Fruit fly (Drosophila melanogaster) whole organism, prepupa: ENCODE results near the gene tkv.

ENCODE experiments used
- Blimp-1 ChIP-seq: fragments of 200-800 bp; sonication (Bioruptor generic); optimal IDR thresholded peaks from 3 replicates; lab custom pipeline; 2017; ENCODE audit warnings: missing biosample characterization, missing genetic modification characterization, mild to moderate bottlenecking, moderate library complexity, missing genetic modification reagents
- CG10631 ChIP-seq: fragments of 200-800 bp; sonication (Bioruptor generic); optimal IDR thresholded peaks from 2 replicates; lab custom pipeline; 2016; ENCODE audit warnings: missing biosample characterization, missing genetic modification characterization
- CG10669 ChIP-seq: fragments of 200-800 bp; sonication (Bioruptor generic); optimal IDR thresholded peaks from 3 replicates; lab custom pipeline; 2018; ENCODE audit warnings: missing biosample characterization, mild to moderate bottlenecking, missing genetic modification characterization, moderate library complexity
- CG11294 ChIP-seq: fragments of 200-800 bp; sonication (Bioruptor generic); IDR thresholded peaks from 2 replicates; pipeline ENCODE4 v1.3.6; 2022; ENCODE audit warnings: missing biosample characterization, missing genetic modification characterization
- CG11762 ChIP-seq: fragments of 200-800 bp; sonication (Bioruptor generic); optimal IDR thresholded peaks from 3 replicates; lab custom pipeline; 2016; ENCODE audit warnings: missing biosample characterization, missing genetic modification characterization; ENCODE audit not compliant: insufficient read depth
- CG11902 ChIP-seq: fragments of 200-800 bp; sonication (Bioruptor generic); optimal IDR thresholded peaks from 3 replicates; lab custom pipeline; 2016; ENCODE audit warnings: missing biosample characterization, missing genetic modification characterization
- CG15336 ChIP-seq: fragments of 200-800 bp; sonication (Bioruptor generic); IDR thresholded peaks from 2 replicates; pipeline ENCODE4 v1.3.6; 2022; ENCODE audit warnings: missing biosample characterization, missing genetic modification characterization
- CG1621 ChIP-seq: fragments of 200-800 bp; sonication (Bioruptor generic); optimal IDR thresholded peaks from 3 replicates; lab custom pipeline; 2018; ENCODE audit warnings: missing biosample characterization, mild to moderate bottlenecking, missing genetic modification characterization
- CG16779 ChIP-seq: fragments of 200-800 bp; sonication (Bioruptor generic); optimal IDR thresholded peaks from 3 replicates; lab custom pipeline; 2017; ENCODE audit warnings: missing biosample characterization, mild to moderate bottlenecking, missing genetic modification characterization
- CG3032 ChIP-seq: fragments of 200-800 bp; optimal IDR thresholded peaks from 2 replicates; lab custom pipeline; 2019; ENCODE audit warnings: missing biosample characterization, mild to moderate bottlenecking, missing genetic modification characterization, moderate library complexity
- CG31627 ChIP-seq: fragments of 200-800 bp; sonication (Bioruptor generic); optimal IDR thresholded peaks from 3 replicates; lab custom pipeline; 2016; ENCODE audit warnings: missing biosample characterization, missing genetic modification characterization
- CG34406 ChIP-seq: fragments of 200-800 bp; sonication (Bioruptor generic); optimal IDR thresholded peaks from 3 replicates; lab custom pipeline; 2016; ENCODE audit warnings: missing biosample characterization, missing genetic modification characterization
- CG4318 ChIP-seq: fragments of 200-800 bp; sonication (Bioruptor generic); optimal IDR thresholded peaks from 3 replicates; lab custom pipeline; 2017; ENCODE audit warnings: missing biosample characterization, mild to moderate bottlenecking, missing genetic modification characterization
- CG6163 ChIP-seq: fragments of 200-800 bp; sonication (Bioruptor generic); IDR thresholded peaks from 3 replicates; pipeline ENCODE4 v1.3.6; 2022; ENCODE audit warnings: missing biosample characterization, missing genetic modification characterization
- CG6276 ChIP-seq: fragments of 200-800 bp; sonication (Bioruptor generic); optimal IDR thresholded peaks from 2 replicates; lab custom pipeline; 2017; ENCODE audit warnings: missing biosample characterization, mild to moderate bottlenecking, missing genetic modification characterization
- CG6792 ChIP-seq: fragments of 200-800 bp; sonication (Bioruptor generic); optimal IDR thresholded peaks from 3 replicates; lab custom pipeline; 2016; ENCODE audit warnings: missing biosample characterization, missing genetic modification characterization
- CG6808 ChIP-seq: fragments of 200-800 bp; sonication (Bioruptor generic); optimal IDR thresholded peaks from 3 replicates; lab custom pipeline; 2017; ENCODE audit warnings: missing biosample characterization, missing genetic modification characterization, mild to moderate bottlenecking, moderate library complexity, missing genetic modification reagents
- CG6854 ChIP-seq: fragments of 200-800 bp; sonication (Bioruptor generic); optimal IDR thresholded peaks from 2 replicates; lab custom pipeline; 2017; ENCODE audit warnings: missing biosample characterization, mild to moderate bottlenecking, missing genetic modification characterization
- CG7368 ChIP-seq: fragments of 200-800 bp; sonication (Bioruptor generic); optimal IDR thresholded peaks from 3 replicates; lab custom pipeline; 2016; ENCODE audit warnings: missing biosample characterization, missing genetic modification characterization
- CG8119 ChIP-seq: fragments of 200-800 bp; sonication (Bioruptor generic); IDR thresholded peaks from 3 replicates; pipeline ENCODE4 v1.3.6; 2022; ENCODE audit warnings: missing biosample characterization, missing genetic modification characterization
- CG9139 ChIP-seq: fragments of 200-800 bp; sonication (Bioruptor generic); optimal IDR thresholded peaks from 3 replicates; lab custom pipeline; 2017; ENCODE audit warnings: missing biosample characterization, mild to moderate bottlenecking, missing genetic modification characterization
- Eip75B ChIP-seq: fragments of 200-800 bp; sonication (Bioruptor generic); optimal IDR thresholded peaks from 3 replicates; lab custom pipeline; 2016; ENCODE audit warnings: missing biosample characterization, missing genetic modification characterization
- Eip78C ChIP-seq: fragments of 200-800 bp; sonication (Bioruptor generic); peaks from one replicate; lab custom pipeline; 2016; ENCODE audit warnings: missing biosample characterization, missing genetic modification characterization
- Eip93F ChIP-seq: fragments of 200-800 bp; sonication (Bioruptor generic); optimal IDR thresholded peaks from 2 replicates; lab custom pipeline; 2016; ENCODE audit warnings: missing biosample characterization, mild to moderate bottlenecking, missing genetic modification characterization
- Ets21C ChIP-seq: fragments of 200-800 bp; sonication (Bioruptor generic); optimal IDR thresholded peaks from 3 replicates; lab custom pipeline; 2016; ENCODE audit warnings: missing biosample characterization, missing genetic modification characterization
- Ets96B ChIP-seq: fragments of 200-800 bp; optimal IDR thresholded peaks from 2 replicates; lab custom pipeline; 2019; ENCODE audit warnings: missing biosample characterization, mild to moderate bottlenecking, missing genetic modification characterization, moderate library complexity
- Gug ChIP-seq: fragments of 200-800 bp; sonication (Bioruptor generic); IDR thresholded peaks from 2 replicates; pipeline ENCODE4 v1.3.6; 2022; ENCODE audit warnings: missing biosample characterization, missing genetic modification characterization
- Hr38 ChIP-seq: sonication (Bioruptor generic); optimal IDR thresholded peaks from 2 replicates; lab custom pipeline; 2016; ENCODE audit warnings: missing biosample characterization, missing genetic modification characterization
- Hr39 ChIP-seq: fragments of 200-800 bp; sonication (Bioruptor generic); optimal IDR thresholded peaks from 2 replicates; lab custom pipeline; 2016; ENCODE audit warnings: missing biosample characterization, missing genetic modification characterization
- Lpt ChIP-seq: fragments of 200-800 bp; sonication (Bioruptor generic); optimal IDR thresholded peaks from 3 replicates; lab custom pipeline; 2016; ENCODE audit warnings: missing biosample characterization, missing genetic modification characterization
- Met ChIP-seq: fragments of 200-800 bp; sonication (Bioruptor generic); optimal IDR thresholded peaks from 3 replicates; lab custom pipeline; 2016; ENCODE audit warnings: missing biosample characterization, missing genetic modification characterization
- OdsH ChIP-seq: fragments of 200-800 bp; sonication (Bioruptor generic); optimal IDR thresholded peaks from 3 replicates; lab custom pipeline; 2016; ENCODE audit warnings: missing biosample characterization, missing genetic modification characterization
- Smox ChIP-seq: fragments of 200-800 bp; sonication (Bioruptor generic); optimal IDR thresholded peaks from 3 replicates; lab custom pipeline; 2016; ENCODE audit warnings: missing biosample characterization, missing genetic modification characterization
- Sox102F ChIP-seq: fragments of 200-800 bp; sonication (Bioruptor generic); optimal IDR thresholded peaks from 2 replicates; lab custom pipeline; 2016; ENCODE audit warnings: missing biosample characterization, mild to moderate bottlenecking, missing genetic modification characterization
- Sox14 ChIP-seq: fragments of 200-800 bp; sonication (Bioruptor generic); optimal IDR thresholded peaks from 3 replicates; lab custom pipeline; 2016; ENCODE audit warnings: missing biosample characterization, missing genetic modification characterization
- Sox15 ChIP-seq: fragments of 200-800 bp; sonication (Bioruptor generic); optimal IDR thresholded peaks from 3 replicates; lab custom pipeline; 2016; ENCODE audit warnings: missing biosample characterization, missing genetic modification characterization
- achi ChIP-seq: fragments of 200-800 bp; sonication (Bioruptor generic); optimal IDR thresholded peaks from 3 replicates; lab custom pipeline; 2016; ENCODE audit warnings: missing biosample characterization, missing genetic modification characterization
- acj6 ChIP-seq: fragments of 200-800 bp; sonication (Bioruptor generic); optimal IDR thresholded peaks from 3 replicates; lab custom pipeline; 2016; ENCODE audit warnings: missing biosample characterization, missing genetic modification characterization
- cyc ChIP-seq: fragments of 200-800 bp; sonication (Bioruptor generic); optimal IDR thresholded peaks from 3 replicates; lab custom pipeline; 2016; ENCODE audit warnings: missing biosample characterization, missing genetic modification characterization
- eg ChIP-seq: fragments of 200-800 bp; sonication (Bioruptor generic); IDR thresholded peaks from 3 replicates; pipeline ENCODE4 v1.3.6; 2022; ENCODE audit warnings: missing biosample characterization, missing genetic modification characterization
- esn ChIP-seq: fragments of 200-800 bp; sonication (Bioruptor generic); optimal IDR thresholded peaks from 2 replicates; lab custom pipeline; 2016; ENCODE audit warnings: missing biosample characterization, mild to moderate bottlenecking, missing genetic modification characterization, moderate library complexity
- fd59A ChIP-seq: fragments of 200-800 bp; sonication (Bioruptor generic); optimal IDR thresholded peaks from 2 replicates; lab custom pipeline; 2017; ENCODE audit warnings: missing biosample characterization, mild to moderate bottlenecking, missing genetic modification characterization, missing genetic modification reagents
- fd85E ChIP-seq: fragments of 200-800 bp; sonication (Bioruptor generic); optimal IDR thresholded peaks from 3 replicates; lab custom pipeline; 2016; ENCODE audit warnings: missing biosample characterization, missing genetic modification characterization
- fkh ChIP-seq: fragments of 200-800 bp; sonication (Bioruptor generic); optimal IDR thresholded peaks from 3 replicates; lab custom pipeline; 2017; ENCODE audit warnings: missing biosample characterization, mild to moderate bottlenecking, missing genetic modification characterization, moderate library complexity
- lz ChIP-seq: fragments of 200-800 bp; sonication (Bioruptor generic); optimal IDR thresholded peaks from 3 replicates; lab custom pipeline; 2016; ENCODE audit warnings: missing biosample characterization, missing genetic modification characterization
- pdm3 ChIP-seq: fragments of 200-800 bp; sonication (Bioruptor generic); optimal IDR thresholded peaks from 3 replicates; lab custom pipeline; 2016; ENCODE audit warnings: missing biosample characterization, missing genetic modification characterization
- salr ChIP-seq, 2 experiments: fragments of 200-800 bp; sonication (Bioruptor generic); optimal IDR thresholded peaks; 3 replicates each; lab custom pipeline; 2016 to 2018; ENCODE audit warnings: missing biosample characterization in 2 of 2, missing genetic modification characterization in 2 of 2, mild to moderate bottlenecking in 1 of 2
- spab ChIP-seq: fragments of 200-800 bp; sonication (Bioruptor generic); optimal IDR thresholded peaks from 2 replicates; lab custom pipeline; 2017; ENCODE audit warnings: missing biosample characterization, mild to moderate bottlenecking, missing genetic modification characterization, missing genetic modification reagents
- ss ChIP-seq, 2 experiments: fragments of 200-800 bp; sonication (Bioruptor generic); optimal IDR thresholded peaks; 2 replicates in 1 of 2; 3 replicates in 1 of 2; lab custom pipeline; 2017 to 2018; ENCODE audit warnings: mild to moderate bottlenecking in 2 of 2, missing biosample characterization in 2 of 2, missing genetic modification characterization in 2 of 2, moderate library complexity in 1 of 2
- svp ChIP-seq: fragments of 200-800 bp; sonication (Bioruptor generic); peaks from one replicate; lab custom pipeline; 2016; ENCODE audit warnings: missing biosample characterization, missing genetic modification characterization
- topi ChIP-seq: fragments of 200-800 bp; sonication (Bioruptor generic); optimal IDR thresholded peaks from 3 replicates; lab custom pipeline; 2016; ENCODE audit warnings: missing biosample characterization, missing genetic modification characterization
- vri ChIP-seq: fragments of 200-800 bp; sonication (Bioruptor generic); optimal IDR thresholded peaks from 3 replicates; lab custom pipeline; 2016; ENCODE audit warnings: missing biosample characterization, mild to moderate bottlenecking, missing genetic modification characterization

Gene tkv

DNA sequence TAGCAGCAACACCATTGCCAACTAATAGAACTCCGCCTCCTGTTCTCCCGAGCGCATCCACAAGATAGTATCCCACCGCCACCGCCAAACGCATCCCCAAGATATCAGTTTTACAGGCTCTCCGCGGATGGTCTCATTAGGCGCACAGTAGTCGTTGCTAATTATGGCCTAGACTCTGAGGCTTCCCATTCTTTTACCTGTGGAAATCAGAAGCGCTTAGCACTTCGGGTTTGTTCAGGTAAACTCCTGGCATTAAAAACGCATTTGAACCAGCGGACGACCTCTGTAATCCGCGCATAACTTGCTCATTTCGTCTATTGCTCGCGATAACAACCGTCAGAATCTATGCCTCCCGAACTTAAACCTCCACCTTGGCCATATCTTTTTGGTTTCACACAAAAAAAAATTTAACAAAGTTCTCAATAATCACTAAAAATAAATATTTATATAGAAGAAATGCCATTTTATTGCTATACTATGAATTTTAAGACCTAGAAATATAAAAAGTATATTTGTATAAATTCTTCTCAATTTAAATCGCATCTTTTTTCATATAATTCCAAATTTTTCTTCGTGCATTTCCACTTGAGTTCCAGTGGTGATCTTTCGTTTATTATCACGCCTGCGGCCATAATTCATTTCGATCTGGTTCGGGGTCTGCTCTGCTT is 33.2 kb downstream of the tkv start:
- TF ChIP-seq esn (GFP tag; lab: Kevin White, UChicago) (peak; percentile 42), CG8119 (GFP tag; lab: Robert Waterston, UW) (0 out of 3 replicates have a peak, but pooled peaks have one; percentile 17), lz (GFP tag; lab: Kevin White, UChicago) (peak; percentile 2), CG31627 (GFP tag; lab: Kevin White, UChicago) (no peak), Gug (no peak), achi (GFP tag; lab: Kevin White, UChicago) (peak; percentile 35), CG3032 (tag; lab: Kevin White, UChicago) (peak; percentile 42), ss (GFP tag; optimal IDR thresholded peaks at IDR 0.05; lab: Kevin White, UChicago) (no peak), fd85E (no peak), CG15336 (GFP tag; lab: Robert Waterston, UW) (peak; percentile 26; the same call in 1 of the 2 replicates), CG10631 (GFP tag; lab: Kevin White, UChicago) (peak; percentile 38), CG6854 (GFP tag; lab: Kevin White, UChicago) (no peak), eg (GFP tag; lab: Robert Waterston, UW) (no peak), svp (GFP tag; lab: Kevin White, UChicago) (peak; percentile 96), Sox14 (no peak), Sox102F (GFP tag; lab: Kevin White, UChicago) (no peak), fkh (GFP tag; lab: Kevin White, UChicago) (no peak), CG7368 (GFP tag; lab: Kevin White, UChicago) (no peak), topi (GFP tag; lab: Kevin White, UChicago) (peak; percentile 7), Eip78C (peak; percentile 59), CG10669 (GFP tag; lab: Kevin White, UChicago) (peak; percentile 23), Blimp-1 (GFP tag; lab: Kevin White, UChicago) (no peak), Lpt (GFP tag; lab: Kevin White, UChicago) (no peak), CG11902 (GFP tag; lab: Kevin White, UChicago) (no peak), CG6276 (GFP tag; lab: Kevin White, UChicago) (no peak), spab (GFP tag; lab: Kevin White, UChicago) (peak; percentile 24), CG11762 (GFP tag; lab: Kevin White, UChicago) (no peak), Eip93F (no peak), CG6163 (GFP tag; lab: Robert Waterston, UW) (no peak), CG1621 (no peak), Ets21C (GFP tag; lab: Kevin White, UChicago) (no peak), Hr38 (GFP tag; lab: Kevin White, UChicago) (no peak), Smox (peak; percentile 29), pdm3 (GFP tag; lab: Kevin White, UChicago) (peak; percentile 5), Sox15 (GFP tag; lab: Kevin White, UChicago) (no peak), Met (GFP tag; lab: Kevin White, UChicago) (peak; percentile 30), CG34406 (GFP tag; lab: Kevin White, UChicago) (peak; percentile 4), fd59A (GFP tag; lab: Kevin White, UChicago) (peak; percentile 31), cyc (GFP tag; lab: Kevin White, UChicago) (peak; percentile 9), CG16779 (no peak), OdsH (GFP tag; lab: Kevin White, UChicago) (peak; percentile 22), Eip75B (GFP tag; lab: Kevin White, UChicago) (no peak), salr (GFP tag; optimal IDR thresholded peaks at IDR 0.05; lab: Kevin White, UChicago) (peak in 1 of 2 experiments; percentile 5), CG6792 (peak; percentile 24), acj6 (peak; percentile 11), CG11294 (GFP tag; lab: Robert Waterston, UW) (no peak), CG4318 (GFP tag; lab: Kevin White, UChicago) (no peak), CG6808 (GFP tag; lab: Kevin White, UChicago) (peak; percentile 20), vri (GFP tag; lab: Kevin White, UChicago) (no peak), Hr39 (GFP tag; lab: Kevin White, UChicago) (no peak), Ets96B (tag; lab: Kevin White, UChicago) (peak; percentile 60), CG9139 (GFP tag; lab: Kevin White, UChicago) (no peak)
